Worm (Caenorhabditis elegans) whole organism, L1 larva: ENCODE data around the gene C34D10.5.

ENCODE experiments used
- C04F5.9 ChIP-seq: sonication (generic microtip); optimal IDR thresholded peaks from 2 replicates; lab custom pipeline; 2016; ENCODE audit warnings: missing genetic modification characterization, missing compliant biosample characterization
- C16A3.4 ChIP-seq: fragments of 150-350 bp; optimal IDR thresholded peaks from 2 replicates; lab custom pipeline; 2014; ENCODE audit warnings: missing biosample characterization, missing genetic modification characterization
- alr-1 ChIP-seq: fragments of 200-800 bp; sonication (Bioruptor generic); optimal IDR thresholded peaks from 2 replicates; lab custom pipeline; 2018; ENCODE audit warnings: borderline replicate concordance, mild to moderate bottlenecking, missing genetic modification characterization, missing compliant biosample characterization
- aly-2 ChIP-seq: fragments of 150-350 bp; optimal IDR thresholded peaks from 2 replicates; lab custom pipeline; 2014; ENCODE audit warnings: missing biosample characterization, missing genetic modification characterization
- blmp-1 ChIP-seq: fragments of 150-350 bp; optimal IDR thresholded peaks from 2 replicates; lab custom pipeline; 2014; ENCODE audit warnings: missing biosample characterization, missing genetic modification characterization
- ceh-8 ChIP-seq: fragments of 200-800 bp; sonication (Bioruptor generic); optimal IDR thresholded peaks from 2 replicates; lab custom pipeline; 2018; ENCODE audit warnings: mild to moderate bottlenecking, missing genetic modification characterization, moderate library complexity, missing compliant biosample characterization
- ceh-82 ChIP-seq, 3 experiments: fragments of 150-350 bp in 1 of 3; sonication (generic microtip) in 2 of 3; optimal IDR thresholded peaks; 2 replicates each; lab custom pipeline; 2014 to 2017; ENCODE audit warnings: missing biosample characterization in 3 of 3, missing genetic modification characterization in 3 of 3
- ces-1 ChIP-seq: fragments of 150-350 bp; optimal IDR thresholded peaks from 2 replicates; lab custom pipeline; 2014; ENCODE audit warnings: missing biosample characterization, missing genetic modification reagents, missing genetic modification characterization
- dpl-1 ChIP-seq, 3 experiments: fragments of 150-350 bp in 2 of 3; sonication (generic microtip) in 1 of 3; optimal IDR thresholded peaks; 2 replicates each; lab custom pipeline; 2014 to 2017; ENCODE audit warnings: missing biosample characterization in 3 of 3, missing genetic modification characterization in 3 of 3, missing genetic modification reagents in 3 of 3
- dsc-1 ChIP-seq: sonication (generic microtip); optimal IDR thresholded peaks from 2 replicates; lab custom pipeline; 2016; ENCODE audit warnings: mild to moderate bottlenecking, missing genetic modification characterization, missing compliant biosample characterization
- efl-1 ChIP-seq, 4 experiments: fragments of 150-350 bp; optimal IDR thresholded peaks in 3 of 4; peaks in 1 of 4; 1 replicate in 1 of 4; 2 replicates in 3 of 4; lab custom pipeline; 2014; ENCODE audit warnings: missing biosample characterization in 2 of 4, missing genetic modification characterization in 2 of 4, missing genetic modification reagents in 2 of 4
- efl-3 ChIP-seq: fragments of 200-800 bp; sonication (Bioruptor generic); optimal IDR thresholded peaks from 2 replicates; lab custom pipeline; 2018; ENCODE audit warnings: mild to moderate bottlenecking, missing genetic modification characterization, missing compliant biosample characterization
- egl-27 ChIP-seq, 2 experiments: fragments of 150-350 bp in 1 of 2; sonication (generic microtip); optimal IDR thresholded peaks; 3 replicates each; lab custom pipeline; 2017 to 2018; ENCODE audit warnings: missing biosample characterization in 2 of 2, missing genetic modification characterization in 2 of 2, missing genetic modification reagents in 2 of 2
- elt-2 ChIP-seq: sonication (generic microtip); optimal IDR thresholded peaks from 2 replicates; lab custom pipeline; 2016; ENCODE audit warnings: missing genetic modification characterization, mild to moderate bottlenecking, inconsistent platforms, missing compliant biosample characterization, missing genetic modification reagents
- fkh-8 ChIP-seq: sonication (generic microtip); optimal IDR thresholded peaks from 2 replicates; lab custom pipeline; 2016; ENCODE audit warnings: mild to moderate bottlenecking, missing genetic modification characterization, missing compliant biosample characterization
- grh-1 ChIP-seq: fragments of 200-800 bp; sonication (Bioruptor generic); IDR thresholded peaks from 2 replicates; pipeline ENCODE4 v1.3.6; 2022; ENCODE audit warnings: missing genetic modification reagents, missing genetic modification characterization, missing compliant biosample characterization
- irx-1 ChIP-seq: sonication (generic microtip); optimal IDR thresholded peaks from 2 replicates; lab custom pipeline; 2016; ENCODE audit warnings: missing genetic modification characterization, missing compliant biosample characterization
- lin-14 ChIP-seq: fragments of 200-800 bp; sonication (Bioruptor generic); optimal IDR thresholded peaks from 2 replicates; lab custom pipeline; 2018; ENCODE audit warnings: mild to moderate bottlenecking, missing genetic modification characterization, moderate library complexity, missing compliant biosample characterization
- lin-35 ChIP-seq, 2 experiments: fragments of 150-350 bp; optimal IDR thresholded peaks; 2 replicates each; lab custom pipeline; 2014; ENCODE audit warnings: missing biosample characterization in 2 of 2, missing genetic modification characterization in 2 of 2, missing genetic modification reagents in 2 of 2
- lir-3 ChIP-seq: sonication (generic microtip); optimal IDR thresholded peaks from 2 replicates; lab custom pipeline; 2016; ENCODE audit warnings: mild to moderate bottlenecking, missing genetic modification characterization, moderate library complexity, missing compliant biosample characterization; ENCODE audit not compliant: poor library complexity
- mef-2 ChIP-seq: fragments of 150-350 bp; optimal IDR thresholded peaks from 2 replicates; lab custom pipeline; 2014; ENCODE audit warnings: missing biosample characterization, missing genetic modification characterization
- mep-1 ChIP-seq: fragments of 150-350 bp; optimal IDR thresholded peaks from 2 replicates; lab custom pipeline; 2014; ENCODE audit warnings: missing biosample characterization, missing genetic modification characterization
- nhr-12 ChIP-seq: sonication (generic microtip); optimal IDR thresholded peaks from 2 replicates; lab custom pipeline; 2017; ENCODE audit warnings: missing biosample characterization, missing genetic modification characterization
- nhr-19 ChIP-seq: fragments of 200-800 bp; sonication (Bioruptor generic); conservative IDR thresholded peaks from 2 replicates; pipeline ENCODE4 v1.3.6; 2022; ENCODE audit warnings: missing genetic modification characterization, missing compliant biosample characterization
- nhr-237 ChIP-seq: fragments of 150-350 bp; optimal IDR thresholded peaks from 2 replicates; lab custom pipeline; 2014; ENCODE audit warnings: missing biosample characterization, missing genetic modification characterization
- nhr-71 ChIP-seq: sonication (generic microtip); optimal IDR thresholded peaks from 2 replicates; lab custom pipeline; 2016; ENCODE audit warnings: mild to moderate bottlenecking, missing genetic modification characterization, moderate library complexity, missing compliant biosample characterization
- nhr-84 ChIP-seq: sonication (generic microtip); optimal IDR thresholded peaks from 2 replicates; lab custom pipeline; 2017; ENCODE audit warnings: missing biosample characterization, missing genetic modification characterization
- nhr-85 ChIP-seq: sonication (generic microtip); peaks from one replicate; lab custom pipeline; 2016; ENCODE audit warnings: missing genetic modification characterization, inconsistent platforms, missing compliant biosample characterization
- nhr-90 ChIP-seq: sonication (generic microtip); optimal IDR thresholded peaks from 2 replicates; lab custom pipeline; 2016; ENCODE audit warnings: mild to moderate bottlenecking, missing genetic modification characterization, missing compliant biosample characterization; ENCODE audit not compliant: poor library complexity
- pag-3 ChIP-seq: sonication (generic microtip); optimal IDR thresholded peaks from 2 replicates; lab custom pipeline; 2017; ENCODE audit warnings: missing genetic modification characterization, mild to moderate bottlenecking, missing compliant biosample characterization, antibody characterized with exemption, borderline replicate concordance; ENCODE audit not compliant: insufficient read depth
- pax-3 ChIP-seq: fragments of 200-800 bp; sonication (Bioruptor generic); optimal IDR thresholded peaks from 2 replicates; lab custom pipeline; 2018; ENCODE audit warnings: mild to moderate bottlenecking, missing genetic modification characterization, moderate library complexity, missing compliant biosample characterization
- rnt-1 ChIP-seq: sonication (generic microtip); optimal IDR thresholded peaks from 2 replicates; lab custom pipeline; 2016; ENCODE audit warnings: mild to moderate bottlenecking, missing genetic modification characterization, moderate library complexity, missing compliant biosample characterization
- skn-1 ChIP-seq: fragments of 150-350 bp; optimal IDR thresholded peaks from 2 replicates; lab custom pipeline; 2014; ENCODE audit warnings: missing biosample characterization, missing genetic modification characterization
- snu-23 ChIP-seq: sonication (generic microtip); optimal IDR thresholded peaks from 2 replicates; lab custom pipeline; 2016; ENCODE audit warnings: missing genetic modification characterization, missing compliant biosample characterization
- sup-37 ChIP-seq: fragments of 200-800 bp; sonication (Bioruptor generic); optimal IDR thresholded peaks from 2 replicates; lab custom pipeline; 2018; ENCODE audit warnings: mild to moderate bottlenecking, missing genetic modification characterization, missing compliant biosample characterization
- unc-30 ChIP-seq: sonication (generic microtip); optimal IDR thresholded peaks from 2 replicates; lab custom pipeline; 2017; ENCODE audit warnings: missing biosample characterization, missing genetic modification characterization
- unc-62 ChIP-seq: fragments of 150-350 bp; optimal IDR thresholded peaks from 2 replicates; lab custom pipeline; 2014; ENCODE audit warnings: missing biosample characterization, missing genetic modification reagents, missing genetic modification characterization
- unc-98 ChIP-seq: fragments of 200-800 bp; sonication (Bioruptor generic); IDR thresholded peaks from 2 replicates; pipeline ENCODE4 v1.3.6; 2022; ENCODE audit warnings: missing genetic modification characterization, missing compliant biosample characterization
- xbp-1 ChIP-seq: sonication (generic microtip); optimal IDR thresholded peaks from 2 replicates; lab custom pipeline; 2016; ENCODE audit warnings: missing genetic modification characterization, missing compliant biosample characterization
- zag-1 ChIP-seq: fragments of 150-350 bp; optimal IDR thresholded peaks from 2 replicates; lab custom pipeline; 2014; ENCODE audit warnings: missing biosample characterization, missing genetic modification characterization
- zip-4 ChIP-seq: fragments of 200-800 bp; sonication (Bioruptor generic); optimal IDR thresholded peaks from 2 replicates; lab custom pipeline; 2018; ENCODE audit warnings: mild to moderate bottlenecking, missing genetic modification characterization, moderate library complexity, missing compliant biosample characterization
- ztf-4 ChIP-seq: fragments of 150-350 bp; optimal IDR thresholded peaks from 2 replicates; lab custom pipeline; 2014; ENCODE audit warnings: missing biosample characterization, missing genetic modification characterization

Gene C34D10.5

DNA sequence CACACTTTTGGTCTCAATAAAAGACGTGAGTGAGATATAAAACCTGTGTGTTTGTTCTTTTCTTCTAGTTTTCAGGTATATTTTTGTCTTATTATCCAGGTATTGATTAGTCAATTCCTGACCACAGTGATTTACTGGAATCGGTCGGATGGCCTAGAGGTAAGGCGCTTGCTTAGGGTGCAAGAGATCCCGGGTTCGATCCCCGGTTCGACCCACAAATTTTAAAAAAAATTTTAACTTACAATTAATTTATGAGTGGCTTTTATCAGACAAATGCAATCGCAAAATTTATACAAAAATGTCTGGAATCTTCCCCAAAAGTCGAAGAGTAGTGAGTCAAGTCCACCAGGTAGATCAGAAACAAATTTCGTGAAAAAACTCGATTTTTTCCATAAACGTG lies 19.5 kb downstream of the C34D10.5 start:
- TF ChIP-seq dsc-1 (no peak), nhr-85 (tag; lab: Kevin White, UChicago) (no peak), unc-62 (GFP tag; lab: Kevin White, UChicago) (no peak), ceh-8 (GFP tag; lab: Kevin White, UChicago) (no peak), egl-27 (tag; optimal IDR thresholded peaks at IDR 0.05; lab: Kevin White, UChicago) (no peak), mef-2 (tag; lab: Kevin White, UChicago) (no peak), ces-1 (GFP tag; lab: Kevin White, UChicago) (no peak), ceh-82 (tag; optimal IDR thresholded peaks at IDR 0.05; lab: Kevin White, UChicago) (no peak), unc-30 (tag; lab: Kevin White, UChicago) (no peak), pag-3 (tag; lab: Kevin White, UChicago) (no peak), unc-98 (no peak), dpl-1 (GFP tag; optimal IDR thresholded peaks at IDR 0.05; lab: Kevin White, UChicago) (no peak), lin-35 (GFP tag; optimal IDR thresholded peaks at IDR 0.05; lab: Kevin White, UChicago) (no peak), lir-3 (no peak), nhr-84 (tag; lab: Kevin White, UChicago) (no peak), pax-3 (tag; lab: Kevin White, UChicago) (no peak), irx-1 (tag; lab: Kevin White, UChicago) (no peak)

DNA sequence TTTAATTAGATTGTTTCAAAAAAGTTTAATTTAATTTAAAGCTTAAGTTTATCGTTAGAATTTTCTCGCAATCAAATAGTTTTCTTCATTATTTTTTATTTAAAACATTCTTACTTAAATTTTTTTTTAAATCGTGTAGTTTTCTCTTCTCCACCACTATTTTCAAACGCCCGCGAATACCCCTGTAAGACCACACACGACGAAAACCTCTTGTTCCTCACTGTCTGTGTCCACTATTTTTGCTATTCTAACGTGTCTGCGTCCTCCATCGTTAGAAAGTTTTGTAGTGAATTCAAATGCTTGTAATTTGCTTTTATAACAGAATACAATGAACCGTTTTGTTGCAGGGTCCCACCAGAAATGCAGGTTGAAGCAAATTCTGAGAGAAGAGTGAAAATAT lies 23.1 kb downstream of the C34D10.5 start, which contains the start of gene xol-1:
TSS of gene xol-1 (plus strand) at position 347 of the 400 bp plus-strand sequence.
- TF ChIP-seq skn-1 (tag; lab: Kevin White, UChicago) = peak; percentile 0
- TF ChIP-seq lir-3 = no peak
- TF ChIP-seq xbp-1 (tag; lab: Kevin White, UChicago) = no peak
- no peak for TF ChIP-seq nhr-85 (tag; lab: Kevin White, UChicago)
- TF ChIP-seq nhr-90 (tag; lab: Kevin White, UChicago) = no peak
- TF ChIP-seq nhr-12 = no peak
- peak; percentile 30 for TF ChIP-seq blmp-1
- TF ChIP-seq efl-3 (GFP tag; lab: Kevin White, UChicago) = no peak
- TF ChIP-seq nhr-71 (tag; lab: Kevin White, UChicago) = no peak
- no peak for TF ChIP-seq C16A3.4 (tag; lab: Kevin White, UChicago)
- TF ChIP-seq grh-1 (GFP tag; lab: Robert Waterston, UW) = no peak
- TF ChIP-seq snu-23 = peak; percentile 23
- TF ChIP-seq lin-14 = no peak
- TF ChIP-seq zip-4 (GFP tag; lab: Kevin White, UChicago) = no peak
- TF ChIP-seq efl-1 (optimal IDR thresholded peaks at IDR 0.05; lab: Kevin White, UChicago) = no peak
- TF ChIP-seq efl-1 (GFP tag; optimal IDR thresholded peaks at IDR 0.05 in 1 of 2; lab: Kevin White, UChicago) = peak in 1 of 2 experiments; percentile 37
- no peak for TF ChIP-seq nhr-19 (GFP tag; lab: Robert Waterston, UW)
- TF ChIP-seq alr-1 = no peak
- no peak for TF ChIP-seq aly-2 (tag; lab: Kevin White, UChicago)
- TF ChIP-seq sup-37 (GFP tag; lab: Kevin White, UChicago) = no peak
- no peak for TF ChIP-seq ceh-82 (tag; optimal IDR thresholded peaks at IDR 0.05; lab: Kevin White, UChicago)
- no peak for TF ChIP-seq unc-30 (tag; lab: Kevin White, UChicago)
- TF ChIP-seq mep-1 (tag; lab: Kevin White, UChicago) = no peak
- no peak for TF ChIP-seq C04F5.9 (tag; lab: Kevin White, UChicago)
- no peak for TF ChIP-seq irx-1 (tag; lab: Kevin White, UChicago)
- no peak for TF ChIP-seq pag-3 (tag; lab: Kevin White, UChicago)
- peak; percentile 12 for TF ChIP-seq rnt-1
- TF ChIP-seq elt-2 (tag; lab: Kevin White, UChicago) = no peak
- TF ChIP-seq fkh-8 = no peak
- no peak for TF ChIP-seq mef-2 (tag; lab: Kevin White, UChicago)
- no peak for TF ChIP-seq nhr-237 (tag; lab: Kevin White, UChicago)
- TF ChIP-seq zag-1 (tag; lab: Kevin White, UChicago) = no peak
- no peak for TF ChIP-seq ztf-4 (tag; lab: Kevin White, UChicago)
- peak in 1 of 2 experiments; percentile 30 for TF ChIP-seq lin-35 (GFP tag; optimal IDR thresholded peaks at IDR 0.05; lab: Kevin White, UChicago)
